Fruit fly (Drosophila melanogaster) Kc167 (cell line): ENCODE data around the gene okr.

ENCODE experiments used
- Sin3A ChIP-seq: fragments of >200 bp; optimal IDR thresholded peaks from 2 replicates; lab custom pipeline; 2018; ENCODE audit warnings: missing external identifiers
- insv ChIP-seq: fragments of >200 bp; optimal IDR thresholded peaks from 3 replicates; lab custom pipeline; 2018; ENCODE audit warnings: missing external identifiers
- psq ChIP-seq: fragments of >200 bp; optimal IDR thresholded peaks from 2 replicates; lab custom pipeline; 2017; ENCODE audit warnings: missing external identifiers
- ttk ChIP-seq: sonication (Bioruptor generic); optimal IDR thresholded peaks from 2 replicates; lab custom pipeline; 2017; ENCODE audit warnings: missing external identifiers

- no peak for TF ChIP-seq psq
- TF ChIP-seq Sin3A (lab: Kevin White, UChicago), result no peak
- TF ChIP-seq insv (lab: Kevin White, UChicago), result no peak
- no peak for TF ChIP-seq ttk
Observed at dm6 chr2L:3034969-3035368, 42.4 kb upstream of the okr start, which contains the start of gene CG17258.
